Worm (Caenorhabditis elegans) whole organism, early embryonic: ENCODE measurements around the gene C23G10.1.

Source experiments
- B0310.2 ChIP-seq: sonication (generic microtip); optimal IDR thresholded peaks from 2 replicates; lab custom pipeline; 2016; ENCODE audit warnings: mild to moderate bottlenecking, missing genetic modification characterization, missing compliant biosample characterization
- F13C5.2 ChIP-seq: sonication (generic microtip); optimal IDR thresholded peaks from 2 replicates; lab custom pipeline; 2017; ENCODE audit warnings: mild to moderate bottlenecking, missing genetic modification characterization, inconsistent platforms, missing compliant biosample characterization
- aly-1 ChIP-seq: sonication (generic microtip); optimal IDR thresholded peaks from 2 replicates; lab custom pipeline; 2016; ENCODE audit warnings: missing genetic modification characterization, missing compliant biosample characterization
- ama-1 ChIP-seq: fragments of 150-350 bp; optimal IDR thresholded peaks from 2 replicates; lab custom pipeline; 2014
- ceh-13 ChIP-seq: fragments of 200-800 bp; sonication (Bioruptor generic); optimal IDR thresholded peaks from 2 replicates; lab custom pipeline; 2018; ENCODE audit warnings: mild to moderate bottlenecking, missing genetic modification characterization, missing compliant biosample characterization
- ceh-36 ChIP-seq: sonication (generic microtip); optimal IDR thresholded peaks from 2 replicates; lab custom pipeline; 2016; ENCODE audit warnings: missing genetic modification characterization, inconsistent platforms, missing compliant biosample characterization
- ets-7 ChIP-seq: sonication (generic microtip); optimal IDR thresholded peaks from 2 replicates; lab custom pipeline; 2016; ENCODE audit warnings: missing genotype, missing genetic modification characterization, missing compliant biosample characterization
- flt-1 ChIP-seq: fragments of 200-800 bp; sonication (Bioruptor generic); IDR thresholded peaks from 2 replicates; pipeline ENCODE4 v1.3.6; 2022; ENCODE audit warnings: missing genetic modification characterization, missing compliant biosample characterization
- hmbx-1 ChIP-seq: sonication (generic microtip); optimal IDR thresholded peaks from 2 replicates; lab custom pipeline; 2016; ENCODE audit warnings: mild to moderate bottlenecking, missing genetic modification characterization, missing compliant biosample characterization
- hmg-4 ChIP-seq: fragments of 200-800 bp; sonication (Bioruptor generic); optimal IDR thresholded peaks from 2 replicates; lab custom pipeline; 2018; ENCODE audit warnings: mild to moderate bottlenecking, missing genetic modification characterization, missing compliant biosample characterization
- hnd-1 ChIP-seq: sonication (generic microtip); optimal IDR thresholded peaks from 2 replicates; lab custom pipeline; 2016; ENCODE audit warnings: missing genetic modification characterization, missing compliant biosample characterization
- pes-1 ChIP-seq: fragments of 200-800 bp; sonication (Bioruptor generic); IDR thresholded peaks from 2 replicates; pipeline ENCODE4 v1.3.6; 2022; ENCODE audit warnings: missing genetic modification reagents, missing genetic modification characterization, missing compliant biosample characterization
- scrt-1 ChIP-seq: fragments of 200-800 bp; sonication (Bioruptor generic); IDR thresholded peaks from 2 replicates; pipeline ENCODE4 v1.3.6; 2022; ENCODE audit warnings: missing genetic modification characterization, missing compliant biosample characterization
- sea-1 ChIP-seq: fragments of 200-800 bp; sonication (Bioruptor generic); conservative IDR thresholded peaks from 2 replicates; pipeline ENCODE4 v1.3.6; 2022; ENCODE audit warnings: missing genetic modification characterization, missing compliant biosample characterization
- tbx-11 ChIP-seq: fragments of 200-800 bp; sonication (Bioruptor generic); IDR thresholded peaks from 2 replicates; pipeline ENCODE4 v1.3.6; 2022; ENCODE audit warnings: missing genetic modification characterization, missing compliant biosample characterization
- tbx-37 ChIP-seq: fragments of 200-800 bp; sonication (Bioruptor generic); conservative IDR thresholded peaks from 2 replicates; pipeline ENCODE4 v1.3.6; 2022; ENCODE audit warnings: missing genetic modification reagents, missing genetic modification characterization, missing compliant biosample characterization
- tra-4 ChIP-seq: sonication (generic microtip); optimal IDR thresholded peaks from 2 replicates; lab custom pipeline; 2017; ENCODE audit warnings: missing genetic modification characterization, missing compliant biosample characterization

Gene C23G10.1

DNA sequence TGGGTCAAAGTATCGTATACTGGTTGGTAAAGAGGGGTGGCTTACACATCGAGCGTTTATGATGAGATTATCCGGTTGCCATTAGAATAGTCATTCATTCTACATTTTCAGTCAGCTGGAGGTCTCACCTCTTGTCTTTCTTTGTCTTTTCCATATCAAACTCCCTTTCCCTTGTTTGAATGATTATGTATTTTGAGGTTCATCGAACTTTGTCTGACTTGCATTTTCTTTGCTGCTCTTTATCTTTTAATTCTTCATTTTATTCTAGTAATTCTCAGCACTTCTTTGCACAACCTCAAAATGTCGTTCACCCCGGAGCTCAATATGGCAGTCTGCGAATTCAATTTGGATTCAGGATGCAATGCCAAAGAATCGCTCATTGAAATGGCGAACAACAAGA, 31.4 kb downstream of the C23G10.1 start, which contains the start of gene T12A2.3:
Gene T12A2.3 (plus strand): TSS at position 301 of the 400 bp plus-strand sequence.
- no peak for TF ChIP-seq B0310.2 (tag; lab: Kevin White, UChicago)
- TF ChIP-seq sea-1 (GFP tag; lab: Robert Waterston, UW) = no peak
- no peak for TF ChIP-seq flt-1 (GFP tag; lab: Robert Waterston, UW)

DNA sequence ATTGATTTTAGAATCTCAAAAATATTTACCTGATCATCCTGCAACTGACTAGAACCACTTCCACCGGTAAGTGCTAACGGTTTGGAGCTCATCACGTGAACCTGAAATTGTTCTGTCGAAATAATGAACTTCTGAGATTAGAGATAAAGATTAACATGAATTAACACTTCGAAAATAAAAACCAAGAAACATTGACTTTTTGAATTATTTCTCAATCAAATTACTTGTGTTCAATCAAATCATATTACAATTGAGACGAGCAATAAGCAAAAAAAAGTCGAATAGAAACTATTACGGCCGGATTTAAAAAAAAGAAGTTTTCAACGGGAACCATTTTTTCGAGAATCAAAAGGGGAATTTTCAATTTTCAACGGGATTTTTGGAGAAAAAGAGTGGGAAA, 36.6 kb downstream of the C23G10.1 start, which contains the start of gene bcas-2:
Gene bcas-2 (minus strand): TSS at position 101 of the 400 bp plus-strand sequence.
- TF ChIP-seq sea-1 (GFP tag; lab: Robert Waterston, UW) (no peak), flt-1 (GFP tag; lab: Robert Waterston, UW) (no peak), hmbx-1 (tag; lab: Kevin White, UChicago) (no peak), F13C5.2 (tag; lab: Kevin White, UChicago) (no peak), tbx-11 (no peak), ets-7 (tag; lab: Kevin White, UChicago) (no peak), hnd-1 (tag; lab: Kevin White, UChicago) (no peak), hmg-4 (GFP tag; lab: Kevin White, UChicago) (no peak), aly-1 (tag; lab: Kevin White, UChicago) (no peak), scrt-1 (GFP tag; lab: Robert Waterston, UW) (no peak), tra-4 (tag; lab: Kevin White, UChicago) (no peak), pes-1 (GFP tag; lab: Robert Waterston, UW) (no peak), B0310.2 (tag; lab: Kevin White, UChicago) (no peak), ceh-36 (tag; lab: Kevin White, UChicago) (no peak), tbx-37 (GFP tag; lab: Robert Waterston, UW) (no peak), ceh-13 (GFP tag; lab: Kevin White, UChicago) (no peak), ama-1 (lab: Kevin White, UChicago) (no peak)

ce11 chrIII:6248064-6248687, 39.1 kb downstream of the C23G10.1 start, which contains the start of the genes gen-1 and stt-3:
Gene gen-1 (minus strand): TSS chrIII:6248158.
Gene stt-3 (plus strand): TSS chrIII:6248637.
- TF ChIP-seq hmg-4 (GFP tag; lab: Kevin White, UChicago) (no peak), ceh-13 (GFP tag; lab: Kevin White, UChicago) (no peak), ceh-36 (tag; lab: Kevin White, UChicago) (no peak), ets-7 (tag; lab: Kevin White, UChicago) (no peak), flt-1 (GFP tag; lab: Robert Waterston, UW) (no peak; the same call in 1 of the 2 replicates), ama-1 (lab: Kevin White, UChicago) (no peak), tra-4 (tag; lab: Kevin White, UChicago) (no peak), hnd-1 (tag; lab: Kevin White, UChicago) (no peak), aly-1 (tag; lab: Kevin White, UChicago) (no peak), tbx-11 (no peak), sea-1 (GFP tag; lab: Robert Waterston, UW) (no peak), scrt-1 (GFP tag; lab: Robert Waterston, UW) (no peak), pes-1 (GFP tag; lab: Robert Waterston, UW) (no peak)

- TF ChIP-seq tbx-11 (no peak), ceh-13 (GFP tag; lab: Kevin White, UChicago) (no peak), F13C5.2 (tag; lab: Kevin White, UChicago) (no peak), hnd-1 (tag; lab: Kevin White, UChicago) (no peak), ceh-36 (tag; lab: Kevin White, UChicago) (no peak), ets-7 (tag; lab: Kevin White, UChicago) (no peak)
Observed at ce11 chrIII:6251511-6251910, 42.4 kb downstream of the C23G10.1 start, which contains the start of gene amdh-1. Gene amdh-1 (plus strand): TSS chrIII:6251811.

DNA sequence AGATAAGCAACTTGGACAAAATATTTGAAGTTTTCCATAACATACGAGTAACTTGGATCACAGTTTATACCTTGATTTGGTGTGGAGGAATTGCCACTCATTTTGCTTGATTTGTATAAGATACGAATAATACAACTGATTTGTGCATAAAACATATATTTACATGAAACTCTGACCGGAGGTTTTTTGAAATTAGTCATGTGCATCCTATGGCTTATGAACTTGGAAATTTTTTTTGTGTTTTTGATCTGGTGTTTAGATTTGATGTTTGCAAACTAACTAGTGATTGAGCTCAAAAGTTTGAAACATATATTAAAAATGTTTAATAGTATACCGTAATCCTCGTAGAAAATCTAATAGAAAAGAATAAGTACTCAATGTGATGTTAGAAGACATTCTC, 45.7 kb downstream of the C23G10.1 start, which contains the start of gene srg-8:
Gene srg-8 (minus strand): TSS at position 101 of the 400 bp plus-strand sequence.
- TF ChIP-seq tbx-37 (GFP tag; lab: Robert Waterston, UW) (no peak), flt-1 (GFP tag; lab: Robert Waterston, UW) (no peak), ets-7 (tag; lab: Kevin White, UChicago) (no peak)

- TF ChIP-seq flt-1 (GFP tag; lab: Robert Waterston, UW) (no peak), tbx-37 (GFP tag; lab: Robert Waterston, UW) (no peak), hnd-1 (tag; lab: Kevin White, UChicago) (no peak), aly-1 (tag; lab: Kevin White, UChicago) (no peak), hmbx-1 (tag; lab: Kevin White, UChicago) (no peak), hmg-4 (GFP tag; lab: Kevin White, UChicago) (no peak), ceh-36 (tag; lab: Kevin White, UChicago) (no peak), ama-1 (lab: Kevin White, UChicago) (no peak), pes-1 (GFP tag; lab: Robert Waterston, UW) (no peak), scrt-1 (GFP tag; lab: Robert Waterston, UW) (no peak), F13C5.2 (tag; lab: Kevin White, UChicago) (no peak), tbx-11 (no peak), B0310.2 (tag; lab: Kevin White, UChicago) (no peak), ets-7 (tag; lab: Kevin White, UChicago) (no peak)
Observed at ce11 chrIII:6256675-6257074, 47.6 kb downstream of the C23G10.1 start, which contains the start of gene srg-9. Gene srg-9 (minus strand): TSS chrIII:6256775.

ce11 chrIII:6258262-6258661, 49.2 kb downstream of the C23G10.1 start, which contains the start of gene srg-1:
Gene srg-1 (minus strand): TSS chrIII:6258362.
- no peak for TF ChIP-seq tra-4 (tag; lab: Kevin White, UChicago)
- TF ChIP-seq flt-1 (GFP tag; lab: Robert Waterston, UW) = no peak
- TF ChIP-seq pes-1 (GFP tag; lab: Robert Waterston, UW) = no peak
- no peak for TF ChIP-seq hnd-1 (tag; lab: Kevin White, UChicago)
- no peak for TF ChIP-seq hmg-4 (GFP tag; lab: Kevin White, UChicago)
- TF ChIP-seq ets-7 (tag; lab: Kevin White, UChicago) = no peak
- TF ChIP-seq scrt-1 (GFP tag; lab: Robert Waterston, UW) = no peak
- TF ChIP-seq B0310.2 (tag; lab: Kevin White, UChicago) = no peak
- no peak for TF ChIP-seq hmbx-1 (tag; lab: Kevin White, UChicago)
- no peak for TF ChIP-seq tbx-11
